Fruit fly (Drosophila melanogaster) whole organism, embryonic: ENCODE data around the gene H.

Experiments
- Antp ChIP-seq: fragments of 200-800 bp; sonication (Bioruptor generic); optimal IDR thresholded peaks from 3 replicates; lab custom pipeline; 2016; ENCODE audit warnings: missing biosample characterization, missing genetic modification characterization
- Blimp-1 ChIP-seq: fragments of 200-800 bp; sonication (Bioruptor generic); optimal IDR thresholded peaks from 3 replicates; lab custom pipeline; 2018; ENCODE audit warnings: missing biosample characterization, missing genetic modification characterization, mild to moderate bottlenecking, moderate library complexity, missing genetic modification reagents
- CG10979 ChIP-seq: fragments of 200-800 bp; sonication (Bioruptor generic); optimal IDR thresholded peaks from 2 replicates; lab custom pipeline; 2018; ENCODE audit warnings: missing biosample characterization, mild to moderate bottlenecking, missing genetic modification characterization, moderate library complexity
- CG11398 ChIP-seq: fragments of 200-800 bp; sonication (Bioruptor generic); optimal IDR thresholded peaks from 2 replicates; lab custom pipeline; 2016; ENCODE audit warnings: missing biosample characterization, missing genetic modification characterization
- CG1233 ChIP-seq: fragments of 200-800 bp; sonication (Bioruptor generic); optimal IDR thresholded peaks from 4 replicates; lab custom pipeline; 2018; ENCODE audit warnings: missing biosample characterization, mild to moderate bottlenecking, missing genetic modification characterization
- CG12942 ChIP-seq: fragments of 200-800 bp; sonication (Bioruptor generic); optimal IDR thresholded peaks from 3 replicates; lab custom pipeline; 2016; ENCODE audit warnings: missing biosample characterization, missing genetic modification characterization
- CG13894 ChIP-seq: fragments of 200-800 bp; sonication (Bioruptor generic); optimal IDR thresholded peaks from 3 replicates; lab custom pipeline; 2018; ENCODE audit warnings: missing biosample characterization, mild to moderate bottlenecking, missing genetic modification characterization, moderate library complexity
- CG15073 ChIP-seq: fragments of 200-800 bp; sonication (Bioruptor generic); optimal IDR thresholded peaks from 2 replicates; lab custom pipeline; 2016; ENCODE audit warnings: missing biosample characterization, missing genetic modification characterization
- CG17829 ChIP-seq: fragments of 200-800 bp; optimal IDR thresholded peaks from 2 replicates; lab custom pipeline; 2019; ENCODE audit warnings: missing biosample characterization, mild to moderate bottlenecking, missing genetic modification characterization, moderate library complexity
- CG18599 ChIP-seq: fragments of 200-800 bp; sonication (Bioruptor generic); optimal IDR thresholded peaks from 3 replicates; lab custom pipeline; 2017; ENCODE audit warnings: missing biosample characterization, missing genetic modification characterization, mild to moderate bottlenecking, moderate library complexity, missing genetic modification reagents
- CG18764 ChIP-seq: fragments of 200-800 bp; sonication (Bioruptor generic); optimal IDR thresholded peaks from 3 replicates; lab custom pipeline; 2016; ENCODE audit warnings: missing biosample characterization, missing genetic modification characterization
- CG2202 ChIP-seq: fragments of 200-800 bp; sonication (Bioruptor generic); optimal IDR thresholded peaks from 2 replicates; lab custom pipeline; 2018; ENCODE audit warnings: missing biosample characterization, mild to moderate bottlenecking, missing genetic modification characterization
- CG2678 ChIP-seq: fragments of 200-800 bp; sonication (Bioruptor generic); optimal IDR thresholded peaks from 3 replicates; lab custom pipeline; 2019; ENCODE audit warnings: missing biosample characterization, mild to moderate bottlenecking, missing genetic modification characterization, moderate library complexity
- CG2875 ChIP-seq: fragments of 200-800 bp; sonication (Bioruptor generic); optimal IDR thresholded peaks from 2 replicates; lab custom pipeline; 2017; ENCODE audit warnings: missing biosample characterization, mild to moderate bottlenecking, missing genetic modification characterization, missing genetic modification reagents
- CG31388 ChIP-seq: fragments of 200-800 bp; sonication (Bioruptor generic); optimal IDR thresholded peaks from 2 replicates; lab custom pipeline; 2016; ENCODE audit warnings: missing biosample characterization, missing genetic modification characterization
- CG32772 ChIP-seq: fragments of 200-800 bp; sonication (Bioruptor generic); IDR thresholded peaks from 2 replicates; pipeline ENCODE4 v1.3.6; 2022; ENCODE audit warnings: missing biosample characterization, missing genetic modification characterization
- CG5180 ChIP-seq: fragments of 200-800 bp; sonication (Bioruptor generic); optimal IDR thresholded peaks from 3 replicates; lab custom pipeline; 2017; ENCODE audit warnings: missing biosample characterization, missing genetic modification characterization, mild to moderate bottlenecking, moderate library complexity, missing genetic modification reagents
- CG5245 ChIP-seq: fragments of 200-800 bp; sonication (Bioruptor generic); optimal IDR thresholded peaks from 3 replicates; lab custom pipeline; 2016; ENCODE audit warnings: missing biosample characterization, missing genetic modification characterization
- CG8765 ChIP-seq: fragments of 200-800 bp; sonication (Bioruptor generic); IDR thresholded peaks from 2 replicates; pipeline ENCODE4 v1.3.6; 2022; ENCODE audit warnings: missing biosample characterization, missing genetic modification characterization
- CoRest ChIP-seq: fragments of 200-800 bp; sonication (Bioruptor generic); optimal IDR thresholded peaks from 3 replicates; lab custom pipeline; 2018; ENCODE audit warnings: missing biosample characterization, mild to moderate bottlenecking, missing genetic modification characterization, moderate library complexity
- D ChIP-seq, 2 experiments: fragments of 200-800 bp in 1 of 2; fragments of >200 bp in 1 of 2; sonication (Bioruptor generic) in 1 of 2; optimal IDR thresholded peaks; 2 replicates in 1 of 2; 3 replicates in 1 of 2; lab custom pipeline; 2017; ENCODE audit warnings: mild to moderate bottlenecking in 1 of 2, missing biosample characterization in 1 of 2, missing genetic modification characterization in 1 of 2, missing genetic modification reagents in 1 of 2
- D19A ChIP-seq: fragments of 200-800 bp; optimal IDR thresholded peaks from 3 replicates; lab custom pipeline; 2019; ENCODE audit warnings: missing biosample characterization, mild to moderate bottlenecking, missing genetic modification characterization, moderate library complexity
- ERR ChIP-seq: fragments of 200-800 bp; sonication (Bioruptor generic); optimal IDR thresholded peaks from 2 replicates; lab custom pipeline; 2016; ENCODE audit warnings: missing biosample characterization, missing genetic modification characterization
- Fer1 ChIP-seq: fragments of 200-800 bp; sonication (Bioruptor generic); optimal IDR thresholded peaks from 2 replicates; lab custom pipeline; 2017; ENCODE audit warnings: missing biosample characterization, mild to moderate bottlenecking, missing genetic modification characterization
- GATAe ChIP-seq: fragments of 200-800 bp; sonication (Bioruptor generic); conservative IDR thresholded peaks from 2 replicates; pipeline ENCODE4 v1.3.6; 2022; ENCODE audit warnings: missing biosample characterization, missing genetic modification characterization
- HmgZ ChIP-seq: fragments of 200-800 bp; sonication (Bioruptor generic); optimal IDR thresholded peaks from 2 replicates; lab custom pipeline; 2018; ENCODE audit warnings: missing biosample characterization, mild to moderate bottlenecking, missing genetic modification characterization
- Mes4 ChIP-seq: fragments of 200-800 bp; sonication (Bioruptor generic); optimal IDR thresholded peaks from 2 replicates; lab custom pipeline; 2016; ENCODE audit warnings: missing biosample characterization, missing genetic modification characterization
- NFAT ChIP-seq: fragments of 200-800 bp; sonication (Bioruptor generic); IDR thresholded peaks from 2 replicates; pipeline ENCODE4 v1.3.6; 2022; ENCODE audit warnings: missing biosample characterization, missing genetic modification characterization
- Nf-YC ChIP-seq: fragments of 200-800 bp; optimal IDR thresholded peaks from 3 replicates; lab custom pipeline; 2019; ENCODE audit warnings: missing biosample characterization, mild to moderate bottlenecking, missing genetic modification characterization, moderate library complexity
- NfI ChIP-seq: fragments of 200-800 bp; sonication (Bioruptor generic); optimal IDR thresholded peaks from 3 replicates; lab custom pipeline; 2018; ENCODE audit warnings: missing biosample characterization, mild to moderate bottlenecking, missing genetic modification characterization, moderate library complexity
- Side ChIP-seq: fragments of 200-800 bp; sonication (Bioruptor generic); optimal IDR thresholded peaks from 2 replicates; lab custom pipeline; 2016; ENCODE audit warnings: missing biosample characterization, missing genetic modification characterization
- Usf ChIP-seq: fragments of 200-800 bp; sonication (Bioruptor generic); optimal IDR thresholded peaks from 2 replicates; lab custom pipeline; 2017; ENCODE audit warnings: missing genotype, missing biosample characterization, missing genetic modification characterization
- ac ChIP-seq: fragments of 200-800 bp; sonication (Bioruptor generic); optimal IDR thresholded peaks from 3 replicates; lab custom pipeline; 2017; ENCODE audit warnings: missing biosample characterization, mild to moderate bottlenecking, missing genetic modification characterization
- disco-r ChIP-seq: fragments of 200-800 bp; sonication (Bioruptor generic); optimal IDR thresholded peaks from 2 replicates; lab custom pipeline; 2016; ENCODE audit warnings: missing biosample characterization, missing genetic modification characterization
- fd96Cb ChIP-seq: fragments of 200-800 bp; sonication (Bioruptor generic); optimal IDR thresholded peaks from 2 replicates; lab custom pipeline; 2018; ENCODE audit warnings: missing biosample characterization, mild to moderate bottlenecking, missing genetic modification characterization, moderate library complexity
- ftz-f1 ChIP-seq: fragments of 200-800 bp; sonication (Bioruptor generic); optimal IDR thresholded peaks from 2 replicates; lab custom pipeline; 2016; ENCODE audit warnings: missing biosample characterization, missing genetic modification characterization
- gcm ChIP-seq: fragments of 200-800 bp; sonication (Bioruptor generic); optimal IDR thresholded peaks from 2 replicates; lab custom pipeline; 2019; ENCODE audit warnings: missing biosample characterization, mild to moderate bottlenecking, missing genetic modification characterization, moderate library complexity
- ken ChIP-seq: fragments of 200-800 bp; sonication (Bioruptor generic); IDR thresholded peaks from 3 replicates; pipeline ENCODE4 v1.3.6; 2022; ENCODE audit warnings: missing biosample characterization, missing genetic modification characterization
- nau ChIP-seq: fragments of 200-800 bp; sonication (Bioruptor generic); optimal IDR thresholded peaks from 3 replicates; lab custom pipeline; 2017; ENCODE audit warnings: missing biosample characterization, mild to moderate bottlenecking, missing genetic modification characterization, missing genetic modification reagents
- onecut ChIP-seq: fragments of 200-800 bp; sonication (Bioruptor generic); IDR thresholded peaks from 2 replicates; pipeline ENCODE4 v1.3.6; 2022; ENCODE audit warnings: missing biosample characterization, missing genetic modification characterization
- pnt ChIP-seq: fragments of 200-800 bp; sonication (Bioruptor generic); optimal IDR thresholded peaks from 3 replicates; lab custom pipeline; 2016; ENCODE audit warnings: missing biosample characterization, missing genetic modification characterization
- sens-2 ChIP-seq: fragments of 200-800 bp; sonication (Bioruptor generic); IDR thresholded peaks from 2 replicates; pipeline ENCODE4 v1.3.6; 2022; ENCODE audit warnings: missing biosample characterization, missing genetic modification characterization
- slp2 ChIP-seq: fragments of 200-800 bp; sonication (Bioruptor generic); optimal IDR thresholded peaks from 2 replicates; lab custom pipeline; 2016; ENCODE audit warnings: missing biosample characterization, missing genetic modification characterization
- sna ChIP-seq: fragments of 200-800 bp; sonication (Bioruptor generic); IDR thresholded peaks from 2 replicates; pipeline ENCODE4 v1.3.6; 2022; ENCODE audit warnings: missing biosample characterization, missing genetic modification characterization; ENCODE audit not compliant: partially characterized antibody
- stwl ChIP-seq: fragments of 200-800 bp; sonication (Bioruptor generic); optimal IDR thresholded peaks from 3 replicates; lab custom pipeline; 2018; ENCODE audit warnings: missing biosample characterization, mild to moderate bottlenecking, missing genetic modification characterization, moderate library complexity
- tio ChIP-seq: fragments of 200-800 bp; sonication (Bioruptor generic); optimal IDR thresholded peaks from 2 replicates; lab custom pipeline; 2017; ENCODE audit warnings: missing biosample characterization, missing genetic modification characterization, inconsistent platforms
- wek ChIP-seq: fragments of 200-800 bp; sonication (Bioruptor generic); optimal IDR thresholded peaks from 3 replicates; lab custom pipeline; 2018; ENCODE audit warnings: missing biosample characterization, mild to moderate bottlenecking, missing genetic modification characterization, moderate library complexity
- z ChIP-seq: fragments of 200-800 bp; sonication (Bioruptor generic); IDR thresholded peaks from 3 replicates; pipeline ENCODE4 v1.3.6; 2022; ENCODE audit warnings: missing biosample characterization, missing genetic modification characterization

Gene H

DNA sequence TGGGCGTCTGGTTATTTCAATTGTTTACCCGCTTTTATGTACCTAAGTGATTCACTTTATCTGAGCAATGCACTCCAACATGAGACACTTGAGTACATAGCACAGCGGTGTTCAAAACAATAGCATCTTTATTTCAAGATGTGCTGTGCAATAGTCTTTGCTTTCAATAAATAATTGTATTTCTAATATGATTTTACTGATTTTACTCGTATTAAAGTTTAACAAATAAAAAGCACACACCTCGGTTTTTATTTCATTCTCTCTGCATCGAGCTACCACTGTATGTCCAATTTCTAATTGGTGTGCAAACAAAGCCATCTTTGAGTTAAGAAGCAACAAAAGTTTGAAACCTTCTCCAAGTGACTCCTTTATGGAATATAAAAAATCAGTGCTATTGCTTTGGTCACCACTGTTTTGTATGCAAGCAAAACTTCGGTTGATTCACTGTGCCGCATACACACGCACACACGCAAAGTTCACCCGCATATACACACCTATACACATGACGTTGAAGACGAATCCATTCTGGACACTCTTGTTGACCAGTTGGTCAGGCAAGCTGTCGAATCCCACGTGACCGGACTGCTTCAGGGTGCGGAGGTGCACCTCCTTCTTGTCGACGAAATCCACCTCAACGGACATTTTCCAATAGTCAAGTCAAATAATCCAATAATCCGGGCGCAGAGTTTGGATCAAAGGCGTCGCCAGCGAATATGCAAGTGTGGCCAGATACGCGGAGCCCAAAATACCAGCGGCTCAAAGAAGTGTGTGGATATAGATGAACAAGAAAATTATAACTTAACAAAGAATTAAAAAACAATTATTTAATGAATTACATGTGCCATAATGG, 33.9 kb upstream of the H start, which contains the start of gene Septin2 (continued):
- peak; percentile 25 for TF ChIP-seq Antp (GFP tag; lab: Kevin White, UChicago)
- peak; percentile 79 for TF ChIP-seq CG2875
- TF ChIP-seq Fer1 (GFP tag; lab: Kevin White, UChicago): peak; percentile 81
- TF ChIP-seq CG5245 (GFP tag; lab: Kevin White, UChicago): peak; percentile 42
- TF ChIP-seq onecut (GFP tag; lab: Robert Waterston, UW): peak; percentile 19; the same call in 1 of the 2 replicates
- TF ChIP-seq Blimp-1: peak; percentile 79
- TF ChIP-seq D (optimal IDR thresholded peaks at IDR 0.05; lab: Kevin White, UChicago): no peak
- TF ChIP-seq D (GFP tag; optimal IDR thresholded peaks at IDR 0.05; lab: Kevin White, UChicago): peak; percentile 89
- peak; percentile 46 for TF ChIP-seq ac (GFP tag; lab: Kevin White, UChicago)
- TF ChIP-seq ken (GFP tag; lab: Robert Waterston, UW): 0 out of 3 replicates have a peak, but pooled peaks have one; percentile 49
- TF ChIP-seq CG31388: peak; percentile 63
- TF ChIP-seq fd96Cb (tag; lab: Kevin White, UChicago): peak; percentile 85
- peak; percentile 84 for TF ChIP-seq CG1233
- TF ChIP-seq Mes4 (GFP tag; lab: Kevin White, UChicago): peak; percentile 65
- TF ChIP-seq wek (GFP tag; lab: Kevin White, UChicago): peak; percentile 45
- TF ChIP-seq CG15073 (GFP tag; lab: Kevin White, UChicago): peak; percentile 50
- TF ChIP-seq ERR (GFP tag; lab: Kevin White, UChicago): no peak
- peak; percentile 74 for TF ChIP-seq CG18764 (GFP tag; lab: Kevin White, UChicago)
- TF ChIP-seq pnt (GFP tag; lab: Kevin White, UChicago): peak; percentile 59
- no peak for TF ChIP-seq ftz-f1 (GFP tag; lab: Kevin White, UChicago)
- TF ChIP-seq CG12942: peak; percentile 75
- TF ChIP-seq slp2: peak; percentile 64
- TF ChIP-seq CG18599: peak; percentile 79
- peak; percentile 26 for TF ChIP-seq disco-r (GFP tag; lab: Kevin White, UChicago)
- peak; percentile 82 for TF ChIP-seq CG17829 (tag; lab: Kevin White, UChicago)
- peak; percentile 35 for TF ChIP-seq Nf-YC
- no peak for TF ChIP-seq GATAe (GFP tag; lab: Robert Waterston, UW)
- TF ChIP-seq gcm (GFP tag; lab: Kevin White, UChicago): peak; percentile 86
- TF ChIP-seq CoRest (tag; lab: Kevin White, UChicago): peak; percentile 82
- TF ChIP-seq CG10979 (tag; lab: Kevin White, UChicago): peak; percentile 89
- peak; percentile 75 for TF ChIP-seq CG5180 (GFP tag; lab: Kevin White, UChicago)
- TF ChIP-seq sna (GFP tag; lab: Robert Waterston, UW): peak; percentile 42; the same call in 1 of the 2 replicates
- TF ChIP-seq HmgZ (tag; lab: Kevin White, UChicago): peak; percentile 19
- TF ChIP-seq tio (GFP tag; lab: Kevin White, UChicago): peak; percentile 88
- no peak for TF ChIP-seq CG13894 (tag; lab: Kevin White, UChicago)
- peak; percentile 58 for TF ChIP-seq Side (GFP tag; lab: Kevin White, UChicago)
- peak; percentile 89 for TF ChIP-seq CG2678 (tag; lab: Kevin White, UChicago)
- TF ChIP-seq CG2202: peak; percentile 62
- TF ChIP-seq CG11398 (GFP tag; lab: Kevin White, UChicago): peak; percentile 24
- peak; percentile 64 for TF ChIP-seq NfI (GFP tag; lab: Kevin White, UChicago)
- TF ChIP-seq sens-2 (GFP tag; lab: Robert Waterston, UW): no peak
- TF ChIP-seq NFAT: no peak
- TF ChIP-seq z (GFP tag; lab: Robert Waterston, UW): no peak
- TF ChIP-seq CG8765: peak; percentile 7; the same call in 1 of the 2 replicates
- TF ChIP-seq stwl: no peak
- TF ChIP-seq CG32772 (GFP tag; lab: Robert Waterston, UW): peak; percentile 68
- no peak for TF ChIP-seq Usf (GFP tag; lab: Kevin White, UChicago)
- peak; percentile 36 for TF ChIP-seq nau (GFP tag; lab: Kevin White, UChicago)
- peak; percentile 83 for TF ChIP-seq D19A (tag; lab: Kevin White, UChicago)
